Fruit fly (Drosophila melanogaster) whole organism, embryonic: ENCODE results near the gene Polr1F.

Experiments
- Atf3 ChIP-seq: fragments of 200-800 bp; sonication (Bioruptor generic); optimal IDR thresholded peaks from 3 replicates; lab custom pipeline; 2016; ENCODE audit warnings: missing biosample characterization, missing genetic modification characterization
- CG10543 ChIP-seq: fragments of 200-800 bp; sonication (Bioruptor generic); optimal IDR thresholded peaks from 3 replicates; lab custom pipeline; 2017; ENCODE audit warnings: missing biosample characterization, mild to moderate bottlenecking, missing genetic modification characterization, moderate library complexity
- CG10654 ChIP-seq: fragments of 200-800 bp; sonication (Bioruptor generic); optimal IDR thresholded peaks from 2 replicates; lab custom pipeline; 2016; ENCODE audit warnings: missing biosample characterization, missing genetic modification characterization
- CG10979 ChIP-seq: fragments of 200-800 bp; sonication (Bioruptor generic); optimal IDR thresholded peaks from 2 replicates; lab custom pipeline; 2018; ENCODE audit warnings: missing biosample characterization, mild to moderate bottlenecking, missing genetic modification characterization, moderate library complexity
- CG11093 ChIP-seq: fragments of 200-800 bp; sonication (Bioruptor generic); IDR thresholded peaks from 3 replicates; pipeline ENCODE4 v1.3.6; 2022; ENCODE audit warnings: missing biosample characterization, missing genetic modification characterization
- CG11398 ChIP-seq: fragments of 200-800 bp; sonication (Bioruptor generic); optimal IDR thresholded peaks from 2 replicates; lab custom pipeline; 2016; ENCODE audit warnings: missing biosample characterization, missing genetic modification characterization
- CG13287 ChIP-seq: fragments of 200-800 bp; sonication (Bioruptor generic); IDR thresholded peaks from 2 replicates; pipeline ENCODE4 v1.3.6; 2022; ENCODE audit warnings: missing biosample characterization, missing genetic modification characterization; ENCODE audit not compliant: partially characterized antibody
- CG13424 ChIP-seq: fragments of 200-800 bp; sonication (Bioruptor generic); optimal IDR thresholded peaks from 2 replicates; lab custom pipeline; 2019; ENCODE audit warnings: missing biosample characterization, mild to moderate bottlenecking, missing genetic modification characterization, moderate library complexity
- CG14965 ChIP-seq: fragments of 200-800 bp; sonication (Bioruptor generic); optimal IDR thresholded peaks from 2 replicates; lab custom pipeline; 2016; ENCODE audit warnings: missing biosample characterization, missing genetic modification characterization, borderline replicate concordance
- CG1529 ChIP-seq: fragments of 200-800 bp; sonication (Bioruptor generic); optimal IDR thresholded peaks from 3 replicates; lab custom pipeline; 2018; ENCODE audit warnings: missing biosample characterization, missing genetic modification characterization
- CG15601 ChIP-seq: fragments of 200-800 bp; sonication (Bioruptor generic); optimal IDR thresholded peaks from 3 replicates; lab custom pipeline; 2019; ENCODE audit warnings: missing biosample characterization, mild to moderate bottlenecking, missing genetic modification characterization, moderate library complexity
- CG15696 ChIP-seq: fragments of 200-800 bp; sonication (Bioruptor generic); optimal IDR thresholded peaks from 2 replicates; lab custom pipeline; 2019; ENCODE audit warnings: missing biosample characterization, mild to moderate bottlenecking, missing genetic modification characterization, moderate library complexity
- CG17186 ChIP-seq: fragments of 200-800 bp; sonication (Bioruptor generic); optimal IDR thresholded peaks from 3 replicates; lab custom pipeline; 2017; ENCODE audit warnings: missing biosample characterization, missing genetic modification reagents, missing genetic modification characterization
- CG17359 ChIP-seq: fragments of 200-800 bp; sonication (Bioruptor generic); optimal IDR thresholded peaks from 3 replicates; lab custom pipeline; 2018; ENCODE audit warnings: missing biosample characterization, mild to moderate bottlenecking, missing genetic modification characterization, moderate library complexity
- CG17385 ChIP-seq: fragments of 200-800 bp; sonication (Bioruptor generic); optimal IDR thresholded peaks from 3 replicates; lab custom pipeline; 2018; ENCODE audit warnings: missing biosample characterization, mild to moderate bottlenecking, missing genetic modification characterization
- CG2678 ChIP-seq: fragments of 200-800 bp; sonication (Bioruptor generic); optimal IDR thresholded peaks from 3 replicates; lab custom pipeline; 2019; ENCODE audit warnings: missing biosample characterization, mild to moderate bottlenecking, missing genetic modification characterization, moderate library complexity
- CG3281 ChIP-seq: fragments of 200-800 bp; sonication (Bioruptor generic); optimal IDR thresholded peaks from 3 replicates; lab custom pipeline; 2017; ENCODE audit warnings: missing biosample characterization, mild to moderate bottlenecking, missing genetic modification characterization
- CG6689 ChIP-seq: fragments of 200-800 bp; sonication (Bioruptor generic); IDR thresholded peaks from 2 replicates; pipeline ENCODE4 v1.3.6; 2022; ENCODE audit warnings: missing biosample characterization, missing genetic modification characterization
- CG8388 ChIP-seq: fragments of 200-800 bp; sonication (Bioruptor generic); optimal IDR thresholded peaks from 2 replicates; lab custom pipeline; 2019; ENCODE audit warnings: missing biosample characterization, mild to moderate bottlenecking, missing genetic modification characterization, moderate library complexity
- CG8924 ChIP-seq: fragments of 200-800 bp; optimal IDR thresholded peaks from 3 replicates; lab custom pipeline; 2019; ENCODE audit warnings: missing biosample characterization, mild to moderate bottlenecking, missing genetic modification characterization, moderate library complexity
- CoRest ChIP-seq: fragments of 200-800 bp; sonication (Bioruptor generic); optimal IDR thresholded peaks from 3 replicates; lab custom pipeline; 2018; ENCODE audit warnings: missing biosample characterization, mild to moderate bottlenecking, missing genetic modification characterization, moderate library complexity
- CrebB ChIP-seq: fragments of 200-800 bp; sonication (Bioruptor generic); optimal IDR thresholded peaks from 3 replicates; lab custom pipeline; 2018; ENCODE audit warnings: missing biosample characterization, mild to moderate bottlenecking, missing genetic modification characterization
- Deaf1 ChIP-seq: fragments of 200-800 bp; optimal IDR thresholded peaks from 3 replicates; lab custom pipeline; 2019; ENCODE audit warnings: missing biosample characterization, mild to moderate bottlenecking, missing genetic modification characterization, moderate library complexity
- Doc2 ChIP-seq: fragments of 200-800 bp; sonication (Bioruptor generic); IDR thresholded peaks from 2 replicates; pipeline ENCODE4 v1.3.6; 2022; ENCODE audit warnings: missing biosample characterization, missing genetic modification characterization
- Ets97D ChIP-seq: fragments of 200-800 bp; sonication (Bioruptor generic); optimal IDR thresholded peaks from 3 replicates; lab custom pipeline; 2016; ENCODE audit warnings: missing biosample characterization, missing genetic modification characterization
- Hmr ChIP-seq: fragments of 200-800 bp; sonication (Bioruptor generic); optimal IDR thresholded peaks from 3 replicates; lab custom pipeline; 2017; ENCODE audit warnings: mild to moderate bottlenecking, missing biosample characterization, missing genetic modification reagents, missing genetic modification characterization
- Jarid2 ChIP-seq: fragments of 200-800 bp; sonication (Bioruptor generic); optimal IDR thresholded peaks from 3 replicates; lab custom pipeline; 2017; ENCODE audit warnings: mild to moderate bottlenecking, missing biosample characterization, missing genetic modification reagents, missing genetic modification characterization
- Med ChIP-seq: fragments of 200-800 bp; sonication (Bioruptor generic); peaks from one replicate; lab custom pipeline; 2016; ENCODE audit warnings: missing biosample characterization, missing genetic modification characterization, mild to moderate bottlenecking, inconsistent platforms, moderate library complexity
- Mes4 ChIP-seq: fragments of 200-800 bp; sonication (Bioruptor generic); optimal IDR thresholded peaks from 2 replicates; lab custom pipeline; 2016; ENCODE audit warnings: missing biosample characterization, missing genetic modification characterization
- NC2α ChIP-seq: fragments of 200-800 bp; sonication (Bioruptor generic); optimal IDR thresholded peaks from 2 replicates; lab custom pipeline; 2016; ENCODE audit warnings: missing biosample characterization, missing genetic modification characterization
- Nf-YB ChIP-seq: fragments of 200-800 bp; sonication (Bioruptor generic); optimal IDR thresholded peaks from 3 replicates; lab custom pipeline; 2019; ENCODE audit warnings: missing biosample characterization, mild to moderate bottlenecking, missing genetic modification characterization, moderate library complexity
- NfI ChIP-seq: fragments of 200-800 bp; sonication (Bioruptor generic); optimal IDR thresholded peaks from 3 replicates; lab custom pipeline; 2018; ENCODE audit warnings: missing biosample characterization, mild to moderate bottlenecking, missing genetic modification characterization, moderate library complexity
- Poxn ChIP-seq: fragments of 200-800 bp; sonication (Bioruptor generic); IDR thresholded peaks from 2 replicates; pipeline ENCODE4 v1.3.6; 2022; ENCODE audit warnings: missing biosample characterization, missing genetic modification characterization
- Ssrp ChIP-seq: fragments of 200-800 bp; sonication (Bioruptor generic); optimal IDR thresholded peaks from 2 replicates; lab custom pipeline; 2018; ENCODE audit warnings: missing biosample characterization, mild to moderate bottlenecking, missing genetic modification characterization, moderate library complexity
- Vsx1 ChIP-seq: fragments of 200-800 bp; sonication (Bioruptor generic); optimal IDR thresholded peaks from 2 replicates; lab custom pipeline; 2017; ENCODE audit warnings: missing biosample characterization, mild to moderate bottlenecking, missing genetic modification characterization, missing genetic modification reagents
- amos ChIP-seq: fragments of 200-800 bp; sonication (Bioruptor generic); IDR thresholded peaks from 2 replicates; pipeline ENCODE4 v1.3.6; 2022; ENCODE audit warnings: missing biosample characterization, missing genetic modification characterization; ENCODE audit not compliant: partially characterized antibody
- ase ChIP-seq: fragments of 200-800 bp; sonication (Bioruptor generic); IDR thresholded peaks from 3 replicates; pipeline ENCODE4 v1.3.6; 2022; ENCODE audit warnings: missing biosample characterization, missing genetic modification characterization
- bcd ChIP-seq: fragments of 200-800 bp; sonication (Bioruptor generic); optimal IDR thresholded peaks from 2 replicates; lab custom pipeline; 2017; ENCODE audit warnings: missing biosample characterization, mild to moderate bottlenecking, missing genetic modification characterization
- chinmo ChIP-seq: fragments of 200-800 bp; sonication (Bioruptor generic); IDR thresholded peaks from 4 replicates; pipeline ENCODE4 v1.3.6; 2022; ENCODE audit warnings: missing biosample characterization, missing genetic modification characterization; ENCODE audit not compliant: partially characterized antibody
- dimm ChIP-seq: fragments of 200-800 bp; sonication (Bioruptor generic); IDR thresholded peaks from 2 replicates; pipeline ENCODE4 v1.3.6; 2022; ENCODE audit warnings: missing biosample characterization, missing genetic modification characterization
- ems ChIP-seq: fragments of 200-800 bp; sonication (Bioruptor generic); optimal IDR thresholded peaks from 3 replicates; lab custom pipeline; 2016; ENCODE audit warnings: missing biosample characterization, missing genetic modification characterization
- org-1 ChIP-seq: fragments of 200-800 bp; sonication (Bioruptor generic); optimal IDR thresholded peaks from 2 replicates; lab custom pipeline; 2017; ENCODE audit warnings: missing biosample characterization, missing genetic modification characterization
- run ChIP-seq: fragments of 200-800 bp; sonication (Bioruptor generic); optimal IDR thresholded peaks from 3 replicates; lab custom pipeline; 2018; ENCODE audit warnings: missing biosample characterization, mild to moderate bottlenecking, missing genetic modification characterization
- sima ChIP-seq: fragments of 200-800 bp; sonication (Bioruptor generic); optimal IDR thresholded peaks from 2 replicates; lab custom pipeline; 2016; ENCODE audit warnings: missing biosample characterization, missing genetic modification characterization
- stc ChIP-seq: fragments of 200-800 bp; sonication (Bioruptor generic); IDR thresholded peaks from 2 replicates; pipeline ENCODE4 v1.3.6; 2022; ENCODE audit warnings: missing biosample characterization, missing genetic modification characterization
- tio ChIP-seq: fragments of 200-800 bp; sonication (Bioruptor generic); optimal IDR thresholded peaks from 2 replicates; lab custom pipeline; 2017; ENCODE audit warnings: missing biosample characterization, missing genetic modification characterization, inconsistent platforms
- toy ChIP-seq: fragments of 200-800 bp; sonication (Bioruptor generic); IDR thresholded peaks from 2 replicates; pipeline ENCODE4 v1.3.6; 2022; ENCODE audit warnings: missing biosample characterization, missing genetic modification characterization
- tx ChIP-seq: fragments of 200-800 bp; sonication (Bioruptor generic); optimal IDR thresholded peaks from 2 replicates; lab custom pipeline; 2016; ENCODE audit warnings: missing biosample characterization, missing genetic modification characterization
- zen ChIP-seq: fragments of 200-800 bp; sonication (Bioruptor generic); optimal IDR thresholded peaks from 3 replicates; lab custom pipeline; 2018; ENCODE audit warnings: missing biosample characterization, mild to moderate bottlenecking, missing genetic modification characterization, moderate library complexity

Polr1F gene

dm6 chr2L:6918517-6919202 lies 11.0 kb upstream of the Polr1F start, which contains the start of gene nop5 (continued):
- TF ChIP-seq CG17186 (GFP tag; lab: Kevin White, UChicago) (peak; percentile 99), Poxn (no peak), stc (GFP tag; lab: Robert Waterston, UW) (no peak), Mes4 (GFP tag; lab: Kevin White, UChicago) (no peak), CG15601 (tag; lab: Kevin White, UChicago) (peak; percentile 65), CG10543 (GFP tag; lab: Kevin White, UChicago) (peak; percentile 85), Doc2 (GFP tag; lab: Robert Waterston, UW) (no peak), ems (no peak), CG8924 (tag; lab: Kevin White, UChicago) (peak; percentile 82), sima (no peak), Atf3 (no peak), CG17385 (GFP tag; lab: Kevin White, UChicago) (peak; percentile 74), amos (GFP tag; lab: Robert Waterston, UW) (no peak), toy (GFP tag; lab: Robert Waterston, UW) (no peak), CG10979 (tag; lab: Kevin White, UChicago) (peak; percentile 65), CG6689 (peak; percentile 47), Jarid2 (no peak), CG14965 (GFP tag; lab: Kevin White, UChicago) (no peak), CrebB (tag; lab: Kevin White, UChicago) (no peak), Ets97D (GFP tag; lab: Kevin White, UChicago) (peak; percentile 34), CG8388 (GFP tag; lab: Kevin White, UChicago) (peak; percentile 69), dimm (GFP tag; lab: Robert Waterston, UW) (no peak), Deaf1 (peak; percentile 4), Ssrp (tag; lab: Kevin White, UChicago) (peak; percentile 67), bcd (peak; percentile 26), zen (peak; percentile 20), Med (GFP tag; lab: Kevin White, UChicago) (peak; percentile 89), run (tag; lab: Kevin White, UChicago) (no peak), CG1529 (GFP tag; lab: Kevin White, UChicago) (peak; percentile 38), CG15696 (peak; percentile 65), chinmo (GFP tag; lab: Robert Waterston, UW) (no peak), Hmr (GFP tag; lab: Kevin White, UChicago) (peak; percentile 79), org-1 (GFP tag; lab: Kevin White, UChicago) (peak; percentile 34), CG11093 (GFP tag; lab: Robert Waterston, UW) (no peak), NfI (GFP tag; lab: Kevin White, UChicago) (peak; percentile 76), ase (GFP tag; lab: Robert Waterston, UW) (no peak), Nf-YB (GFP tag; lab: Kevin White, UChicago) (peak; percentile 63), Vsx1 (GFP tag; lab: Kevin White, UChicago) (no peak), CG10654 (peak; percentile 35), CG2678 (peak; percentile 89), NC2α (no peak), CG3281 (GFP tag; lab: Kevin White, UChicago) (peak; percentile 84), CG17359 (tag; lab: Kevin White, UChicago) (peak; percentile 46), CoRest (tag; lab: Kevin White, UChicago) (peak; percentile 86), CG11398 (GFP tag; lab: Kevin White, UChicago) (no peak), tio (GFP tag; lab: Kevin White, UChicago) (no peak), CG13287 (GFP tag; lab: Robert Waterston, UW) (peak; percentile 30; the same call in 1 of the 2 replicates), CG13424 (tag; lab: Kevin White, UChicago) (peak; percentile 85), tx (GFP tag; lab: Kevin White, UChicago) (no peak)
